Fruit fly (Drosophila melanogaster) whole organism, embryonic: ENCODE data around the gene CG10035.

ENCODE experiments used
- Atf-2 ChIP-seq: fragments of 200-800 bp; sonication (Bioruptor generic); optimal IDR thresholded peaks from 2 replicates; lab custom pipeline; 2016; ENCODE audit warnings: missing biosample characterization, missing genetic modification characterization
- Bgb ChIP-seq: fragments of 200-800 bp; sonication (Bioruptor generic); IDR thresholded peaks from 2 replicates; pipeline ENCODE4 v1.3.6; 2022; ENCODE audit warnings: missing biosample characterization, missing genetic modification characterization; ENCODE audit not compliant: partially characterized antibody
- CG12659 ChIP-seq: fragments of 200-800 bp; sonication (Bioruptor generic); optimal IDR thresholded peaks from 3 replicates; lab custom pipeline; 2017; ENCODE audit warnings: mild to moderate bottlenecking, missing biosample characterization, missing genetic modification reagents, missing genetic modification characterization
- CG14667 ChIP-seq: fragments of 200-800 bp; sonication (Bioruptor generic); IDR thresholded peaks from 2 replicates; pipeline ENCODE4 v1.3.6; 2022; ENCODE audit warnings: missing biosample characterization, missing genetic modification characterization
- CG16863 ChIP-seq: fragments of 200-800 bp; sonication (Bioruptor generic); optimal IDR thresholded peaks from 3 replicates; lab custom pipeline; 2016; ENCODE audit warnings: missing biosample characterization, missing genetic modification characterization
- CG2129 ChIP-seq: fragments of 200-800 bp; sonication (Bioruptor generic); IDR thresholded peaks from 2 replicates; pipeline ENCODE4 v1.3.6; 2022; ENCODE audit warnings: missing biosample characterization, missing genetic modification characterization; ENCODE audit not compliant: partially characterized antibody
- CG33557 ChIP-seq: fragments of 200-800 bp; sonication (Bioruptor generic); optimal IDR thresholded peaks from 2 replicates; lab custom pipeline; 2019; ENCODE audit warnings: missing biosample characterization, mild to moderate bottlenecking, missing genetic modification characterization, moderate library complexity
- CG4820 ChIP-seq: fragments of 200-800 bp; sonication (Bioruptor generic); optimal IDR thresholded peaks from 3 replicates; lab custom pipeline; 2016; ENCODE audit warnings: missing biosample characterization, missing genetic modification characterization
- CG6854 ChIP-seq: fragments of 200-800 bp; sonication (Bioruptor generic); optimal IDR thresholded peaks from 3 replicates; lab custom pipeline; 2017; ENCODE audit warnings: missing biosample characterization, mild to moderate bottlenecking, missing genetic modification characterization
- CG8359 ChIP-seq: fragments of 200-800 bp; sonication (Bioruptor generic); optimal IDR thresholded peaks from 2 replicates; lab custom pipeline; 2017; ENCODE audit warnings: missing biosample characterization, mild to moderate bottlenecking, missing genetic modification characterization, borderline replicate concordance
- CG9609 ChIP-seq: fragments of 200-800 bp; sonication (Bioruptor generic); optimal IDR thresholded peaks from 3 replicates; lab custom pipeline; 2016; ENCODE audit warnings: missing biosample characterization, missing genetic modification characterization
- CG9797 ChIP-seq: fragments of 200-800 bp; sonication (Bioruptor generic); optimal IDR thresholded peaks from 3 replicates; lab custom pipeline; 2018; ENCODE audit warnings: missing biosample characterization, mild to moderate bottlenecking, missing genetic modification characterization
- CoRest ChIP-seq: fragments of 200-800 bp; sonication (Bioruptor generic); optimal IDR thresholded peaks from 3 replicates; lab custom pipeline; 2018; ENCODE audit warnings: missing biosample characterization, mild to moderate bottlenecking, missing genetic modification characterization, moderate library complexity
- Dll ChIP-seq: fragments of 200-800 bp; sonication (Bioruptor generic); IDR thresholded peaks from 4 replicates; pipeline ENCODE4 v1.3.6; 2022; ENCODE audit warnings: missing biosample characterization, missing genetic modification characterization; ENCODE audit not compliant: partially characterized antibody
- Doc3 ChIP-seq: fragments of 200-800 bp; sonication (Bioruptor generic); IDR thresholded peaks from 3 replicates; pipeline ENCODE4 v1.3.6; 2022; ENCODE audit warnings: missing biosample characterization, missing genetic modification characterization; ENCODE audit not compliant: partially characterized antibody
- Dref ChIP-seq: fragments of 200-800 bp; sonication (Bioruptor generic); IDR thresholded peaks from 2 replicates; pipeline ENCODE4 v1.3.6; 2022; ENCODE audit warnings: missing biosample characterization, missing genetic modification characterization
- E2f2 ChIP-seq: fragments of 200-800 bp; sonication (Bioruptor generic); IDR thresholded peaks from 2 replicates; pipeline ENCODE4 v1.3.6; 2022; ENCODE audit warnings: missing biosample characterization, missing genetic modification characterization
- Gsc ChIP-seq: fragments of 200-800 bp; sonication (Bioruptor generic); IDR thresholded peaks from 2 replicates; pipeline ENCODE4 v1.3.6; 2022; ENCODE audit warnings: missing biosample characterization, missing genetic modification characterization
- H2.0 ChIP-seq: fragments of 200-800 bp; sonication (Bioruptor generic); IDR thresholded peaks from 2 replicates; pipeline ENCODE4 v1.3.6; 2022; ENCODE audit warnings: missing biosample characterization, missing genetic modification characterization
- HmgZ ChIP-seq: fragments of 200-800 bp; sonication (Bioruptor generic); optimal IDR thresholded peaks from 2 replicates; lab custom pipeline; 2018; ENCODE audit warnings: missing biosample characterization, mild to moderate bottlenecking, missing genetic modification characterization
- Lim3 ChIP-seq: fragments of 200-800 bp; sonication (Bioruptor generic); IDR thresholded peaks from 2 replicates; pipeline ENCODE4 v1.3.6; 2022; ENCODE audit warnings: missing biosample characterization, missing genetic modification characterization
- MESR4 ChIP-seq: fragments of 200-800 bp; sonication (Bioruptor generic); optimal IDR thresholded peaks from 2 replicates; lab custom pipeline; 2018; ENCODE audit warnings: missing biosample characterization, mild to moderate bottlenecking, missing genetic modification characterization, moderate library complexity
- Rfx ChIP-seq: fragments of 200-800 bp; sonication (Bioruptor generic); IDR thresholded peaks from 2 replicates; pipeline ENCODE4 v1.3.6; 2022; ENCODE audit warnings: missing biosample characterization, missing genetic modification characterization
- Sin3A ChIP-seq: fragments of >200 bp; optimal IDR thresholded peaks from 2 replicates; lab custom pipeline; 2018
- Sox102F ChIP-seq: fragments of 200-800 bp; sonication (Bioruptor generic); optimal IDR thresholded peaks from 2 replicates; lab custom pipeline; 2018; ENCODE audit warnings: missing biosample characterization, mild to moderate bottlenecking, missing genetic modification characterization, moderate library complexity
- Sry-δ ChIP-seq: fragments of 200-800 bp; sonication (Bioruptor generic); optimal IDR thresholded peaks from 2 replicates; lab custom pipeline; 2016; ENCODE audit warnings: missing biosample characterization, missing genetic modification characterization
- Usf ChIP-seq: fragments of 200-800 bp; sonication (Bioruptor generic); optimal IDR thresholded peaks from 2 replicates; lab custom pipeline; 2017; ENCODE audit warnings: missing genotype, missing biosample characterization, missing genetic modification characterization
- YL-1 ChIP-seq: fragments of 200-800 bp; sonication (Bioruptor generic); optimal IDR thresholded peaks from 3 replicates; lab custom pipeline; 2017; ENCODE audit warnings: missing biosample characterization, mild to moderate bottlenecking, missing genetic modification characterization
- abd-A ChIP-seq: fragments of 200-800 bp; sonication (Bioruptor generic); optimal IDR thresholded peaks from 3 replicates; lab custom pipeline; 2019; ENCODE audit warnings: missing biosample characterization, mild to moderate bottlenecking, missing genetic modification characterization, moderate library complexity
- ato ChIP-seq: fragments of 200-800 bp; sonication (Bioruptor generic); IDR thresholded peaks from 2 replicates; pipeline ENCODE4 v1.3.6; 2022; ENCODE audit warnings: missing biosample characterization, missing genetic modification characterization; ENCODE audit not compliant: partially characterized antibody
- bbx ChIP-seq: fragments of 200-800 bp; sonication (Bioruptor generic); IDR thresholded peaks from 2 replicates; pipeline ENCODE4 v1.3.6; 2022; ENCODE audit warnings: missing biosample characterization, missing genetic modification characterization; ENCODE audit not compliant: partially characterized antibody
- crc ChIP-seq: fragments of 200-800 bp; sonication (Bioruptor generic); optimal IDR thresholded peaks from 2 replicates; lab custom pipeline; 2016; ENCODE audit warnings: missing biosample characterization, missing genetic modification characterization
- crp ChIP-seq, 2 experiments: fragments of 200-800 bp; sonication (Bioruptor generic); optimal IDR thresholded peaks; 2 replicates in 1 of 2; 3 replicates in 1 of 2; lab custom pipeline; 2017; ENCODE audit warnings: missing biosample characterization in 2 of 2, missing genetic modification characterization in 2 of 2, mild to moderate bottlenecking in 1 of 2, moderate library complexity in 1 of 2
- da ChIP-seq: fragments of 200-800 bp; sonication (Bioruptor generic); optimal IDR thresholded peaks from 2 replicates; lab custom pipeline; 2016; ENCODE audit warnings: missing biosample characterization, missing genetic modification characterization
- disco-r ChIP-seq: fragments of 200-800 bp; sonication (Bioruptor generic); optimal IDR thresholded peaks from 2 replicates; lab custom pipeline; 2016; ENCODE audit warnings: missing biosample characterization, missing genetic modification characterization
- dpn ChIP-seq, 2 experiments: fragments of 200-800 bp; sonication (Bioruptor generic); optimal IDR thresholded peaks; 3 replicates each; lab custom pipeline; 2016; ENCODE audit warnings: missing biosample characterization in 2 of 2, missing genetic modification characterization in 2 of 2
- ftz-f1 ChIP-seq: fragments of 200-800 bp; sonication (Bioruptor generic); optimal IDR thresholded peaks from 2 replicates; lab custom pipeline; 2016; ENCODE audit warnings: missing biosample characterization, missing genetic modification characterization
- gem ChIP-seq: fragments of 200-800 bp; sonication (Bioruptor generic); optimal IDR thresholded peaks from 2 replicates; lab custom pipeline; 2019; ENCODE audit warnings: missing biosample characterization, mild to moderate bottlenecking, missing genetic modification characterization, moderate library complexity
- gsb ChIP-seq: fragments of 200-800 bp; sonication (Bioruptor generic); IDR thresholded peaks from 2 replicates; pipeline ENCODE4 v1.3.6; 2022; ENCODE audit warnings: missing biosample characterization, missing genetic modification characterization
- h ChIP-seq: fragments of >200 bp; optimal IDR thresholded peaks from 2 replicates; lab custom pipeline; 2017
- hbn ChIP-seq: fragments of 200-800 bp; sonication (Bioruptor generic); IDR thresholded peaks from 2 replicates; pipeline ENCODE4 v1.3.6; 2022; ENCODE audit warnings: missing biosample characterization, missing genetic modification characterization; ENCODE audit not compliant: partially characterized antibody
- her ChIP-seq: fragments of 200-800 bp; sonication (Bioruptor generic); optimal IDR thresholded peaks from 2 replicates; lab custom pipeline; 2016; ENCODE audit warnings: missing biosample characterization, missing genetic modification characterization
- knrl ChIP-seq: fragments of 200-800 bp; sonication (Bioruptor generic); IDR thresholded peaks from 3 replicates; pipeline ENCODE4 v1.3.6; 2022; ENCODE audit warnings: missing biosample characterization, missing genetic modification characterization; ENCODE audit not compliant: partially characterized antibody
- nom ChIP-seq: fragments of 200-800 bp; sonication (Bioruptor generic); optimal IDR thresholded peaks from 2 replicates; lab custom pipeline; 2017; ENCODE audit warnings: missing biosample characterization, missing genetic modification characterization, mild to moderate bottlenecking, moderate library complexity, missing genetic modification reagents
- row ChIP-seq: fragments of 200-800 bp; sonication (Bioruptor generic); IDR thresholded peaks from 3 replicates; pipeline ENCODE4 v1.3.6; 2022; ENCODE audit warnings: missing biosample characterization, missing genetic modification characterization
- schlank ChIP-seq: fragments of 200-800 bp; sonication (Bioruptor generic); optimal IDR thresholded peaks from 2 replicates; lab custom pipeline; 2018; ENCODE audit warnings: missing biosample characterization, mild to moderate bottlenecking, missing genetic modification characterization
- sna ChIP-seq: fragments of 200-800 bp; sonication (Bioruptor generic); IDR thresholded peaks from 2 replicates; pipeline ENCODE4 v1.3.6; 2022; ENCODE audit warnings: missing biosample characterization, missing genetic modification characterization; ENCODE audit not compliant: partially characterized antibody
- stwl ChIP-seq: fragments of 200-800 bp; sonication (Bioruptor generic); optimal IDR thresholded peaks from 3 replicates; lab custom pipeline; 2018; ENCODE audit warnings: missing biosample characterization, mild to moderate bottlenecking, missing genetic modification characterization, moderate library complexity
- zen2 ChIP-seq: fragments of 200-800 bp; sonication (Bioruptor generic); IDR thresholded peaks from 3 replicates; pipeline ENCODE4 v1.3.6; 2022; ENCODE audit warnings: missing biosample characterization, missing genetic modification characterization; ENCODE audit not compliant: partially characterized antibody

CG10035 gene

DNA sequence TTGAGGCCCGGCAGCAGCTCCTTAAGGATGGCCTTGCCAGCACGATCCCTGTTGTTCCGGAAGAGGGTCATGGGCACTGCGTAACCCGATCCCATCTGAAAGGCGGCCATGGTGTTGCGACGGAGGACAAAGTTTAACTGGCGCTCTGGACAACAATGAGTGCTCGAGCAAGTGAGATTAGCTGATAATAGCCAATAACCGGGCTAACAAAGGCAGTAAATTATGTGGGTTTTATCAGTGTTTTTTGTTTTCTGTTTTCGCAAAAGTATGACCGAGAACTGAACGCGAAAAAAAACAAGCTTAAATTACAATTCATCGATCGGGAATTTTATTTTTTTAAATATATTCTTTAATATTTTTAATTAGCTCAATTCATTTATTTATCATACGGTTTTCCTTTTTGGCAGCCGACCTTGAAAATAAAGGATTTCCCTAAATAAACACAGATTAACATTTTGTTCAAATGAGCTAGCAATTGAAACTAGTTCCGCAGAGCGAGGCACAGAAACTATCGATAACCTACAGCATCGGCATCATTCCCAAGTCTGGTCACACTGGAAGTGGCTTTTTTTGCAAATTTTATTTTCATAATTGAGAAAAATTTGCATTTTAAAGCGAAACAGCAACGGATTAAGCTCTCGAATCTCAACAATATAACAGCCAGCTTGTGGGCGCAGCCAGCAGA, 30.9 kb upstream of the CG10035 start, which contains the start of the genes Dip-C and pps:
Gene Dip-C, minus strand, starts transcription at position 486 of the 685 bp plus-strand sequence.
Gene pps, plus strand, starts transcription at position 555 of the 685 bp plus-strand sequence.
- peak; percentile 62; the same call in 1 of the 2 replicates for TF ChIP-seq sna (GFP tag; lab: Robert Waterston, UW)
- peak; percentile 73 for TF ChIP-seq hbn
- peak; percentile 76 for TF ChIP-seq knrl
- no peak for TF ChIP-seq CG33557 (GFP tag; lab: Kevin White, UChicago)
- TF ChIP-seq Dll (GFP tag; lab: Robert Waterston, UW) = peak; percentile 75
- TF ChIP-seq CG4820 (GFP tag; lab: Kevin White, UChicago) = no peak
- no peak for TF ChIP-seq Atf-2 (GFP tag; lab: Kevin White, UChicago)
- peak; percentile 63 for TF ChIP-seq CG12659
- TF ChIP-seq her = no peak
- TF ChIP-seq gsb (GFP tag; lab: Robert Waterston, UW) = no peak
- no peak for TF ChIP-seq dpn (GFP tag; optimal IDR thresholded peaks at IDR 0.05; lab: Kevin White, UChicago)
- TF ChIP-seq Doc3 (GFP tag; lab: Robert Waterston, UW) = peak; percentile 65; the same call in 2 of the 3 replicates
- peak; percentile 73 for TF ChIP-seq row
- 0 out of 2 replicates have a peak, but pooled peaks have one; percentile 12 for TF ChIP-seq Rfx (GFP tag; lab: Robert Waterston, UW)
- peak; percentile 60 for TF ChIP-seq Sry-δ (GFP tag; lab: Kevin White, UChicago)
- peak; percentile 75 for TF ChIP-seq Dref
- no peak for TF ChIP-seq Gsc (GFP tag; lab: Robert Waterston, UW)
- TF ChIP-seq Usf (GFP tag; lab: Kevin White, UChicago) = no peak
- TF ChIP-seq disco-r (GFP tag; lab: Kevin White, UChicago) = no peak
- TF ChIP-seq Bgb (GFP tag; lab: Robert Waterston, UW) = peak; percentile 74
- TF ChIP-seq YL-1 = peak; percentile 84
- TF ChIP-seq CG2129 (GFP tag; lab: Robert Waterston, UW) = peak; percentile 40; the same call in 1 of the 2 replicates
- TF ChIP-seq CG6854 (GFP tag; lab: Kevin White, UChicago) = no peak
- TF ChIP-seq da (GFP tag; lab: Kevin White, UChicago) = no peak
- TF ChIP-seq CG9609 = no peak
- TF ChIP-seq H2.0 (GFP tag; lab: Robert Waterston, UW) = no peak
- TF ChIP-seq schlank (tag; lab: Kevin White, UChicago) = no peak
- TF ChIP-seq Lim3 (GFP tag; lab: Robert Waterston, UW) = no peak
- TF ChIP-seq Sin3A = peak; percentile 61
- peak; percentile 58; the same call in 1 of the 2 replicates for TF ChIP-seq ato (GFP tag; lab: Robert Waterston, UW)
- TF ChIP-seq stwl (tag; lab: Kevin White, UChicago) = peak; percentile 91
- TF ChIP-seq CG16863 (GFP tag; lab: Kevin White, UChicago) = no peak
- TF ChIP-seq abd-A (tag; lab: Kevin White, UChicago) = no peak
- TF ChIP-seq E2f2 (GFP tag; lab: Robert Waterston, UW) = peak; percentile 20; the same call in 1 of the 2 replicates
- TF ChIP-seq nom = peak; percentile 43
- TF ChIP-seq CG9797 (GFP tag; lab: Kevin White, UChicago) = peak; percentile 70
- no peak for TF ChIP-seq gem
- TF ChIP-seq CoRest = peak; percentile 46
- no peak for TF ChIP-seq h (lab: Kevin White, UChicago)
- TF ChIP-seq bbx (GFP tag; lab: Robert Waterston, UW) = peak; percentile 80
- TF ChIP-seq CG8359 (GFP tag; lab: Kevin White, UChicago) = no peak
- no peak for TF ChIP-seq crc (GFP tag; lab: Kevin White, UChicago)
- peak; percentile 12 for TF ChIP-seq HmgZ (tag; lab: Kevin White, UChicago)
- no peak for TF ChIP-seq Sox102F (GFP tag; lab: Kevin White, UChicago)
- TF ChIP-seq CG14667 = no peak
- peak; percentile 55; the same call in 2 of the 3 replicates for TF ChIP-seq zen2 (GFP tag; lab: Robert Waterston, UW)
- TF ChIP-seq crp (GFP tag; optimal IDR thresholded peaks at IDR 0.05; lab: Kevin White, UChicago) = no peak
- TF ChIP-seq MESR4 (GFP tag; lab: Kevin White, UChicago) = peak; percentile 49
- peak; percentile 78 for TF ChIP-seq ftz-f1
